Worm (Caenorhabditis elegans): Measurements from ENCODE around the gene cki-2.
A peak's percentile ranks its signal among the peaks of the same experiment; 100 is the strongest.

cki-2 gene

DNA sequence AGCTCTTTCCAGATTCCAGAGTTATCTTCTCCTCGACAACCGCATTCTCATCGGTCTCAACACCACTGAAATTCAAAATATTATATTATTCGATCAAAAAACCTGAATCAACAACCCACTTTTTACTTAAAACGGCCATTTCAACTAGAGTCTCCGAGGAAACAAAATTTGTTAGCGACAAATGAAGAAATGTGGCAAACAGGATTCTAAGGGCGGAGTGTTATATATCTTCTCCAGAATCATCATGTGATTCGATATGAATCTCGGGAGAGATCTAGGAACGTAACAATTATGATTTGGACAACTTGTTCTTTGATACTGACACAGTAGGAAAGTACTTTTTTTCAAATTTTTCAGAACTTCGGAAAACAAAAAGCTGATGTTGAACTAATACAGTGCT is 40.1 kb upstream of the cki-2 start:
- TF ChIP-seq elt-3 (tag; optimal IDR thresholded peaks at IDR 0.05) (no peak), elt-1 (tag; optimal IDR thresholded peaks at IDR 0.05; ENCODE audit: borderline replicate concordance, insufficient read depth) (peak; percentile 63), pha-4 (tag; optimal IDR thresholded peaks at IDR 0.05) (no peak), bed-3 (GFP tag; optimal IDR thresholded peaks at IDR 0.05) (no peak), lsy-2 (tag; optimal IDR thresholded peaks at IDR 0.05) (no peak)

DNA sequence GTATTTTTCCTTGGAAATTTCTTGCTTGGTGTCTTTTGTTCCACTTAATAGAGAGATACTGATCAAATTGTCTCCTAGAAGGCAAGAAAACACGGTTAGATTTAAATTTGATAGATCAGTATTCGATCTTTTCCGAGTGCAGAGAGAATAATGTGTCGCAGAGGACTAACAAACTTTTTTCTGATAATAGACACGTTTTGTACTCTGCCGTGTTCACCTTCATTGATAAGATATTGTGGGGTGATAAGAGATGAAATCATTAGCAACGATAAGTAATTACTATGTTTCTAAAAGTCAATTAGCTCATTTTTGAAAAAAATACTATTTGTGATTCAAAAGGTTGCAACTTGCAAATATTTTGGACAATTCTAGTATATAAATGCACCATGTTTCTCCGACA is 39.6 kb upstream of the cki-2 start:
- no peak for TF ChIP-seq zip-8 (tag; optimal IDR thresholded peaks at IDR 0.05)
- TF ChIP-seq lin-32 (GFP tag; optimal IDR thresholded peaks at IDR 0.05): no peak
- no peak for TF ChIP-seq bed-3 (GFP tag; optimal IDR thresholded peaks at IDR 0.05)
- TF ChIP-seq lin-13 (tag; optimal IDR thresholded peaks at IDR 0.05): no peak
- TF ChIP-seq nhr-76 (tag; optimal IDR thresholded peaks at IDR 0.05): no peak
- TF ChIP-seq nhr-2 (tag; optimal IDR thresholded peaks at IDR 0.05): no peak
- TF ChIP-seq sem-2 (GFP tag; optimal IDR thresholded peaks at IDR 0.05): no peak
- peak; percentile 39 for TF ChIP-seq elt-3 (tag; optimal IDR thresholded peaks at IDR 0.05)
- peak; percentile 13 for TF ChIP-seq elt-1 (tag; optimal IDR thresholded peaks at IDR 0.05; ENCODE audit: borderline replicate concordance, insufficient read depth)
- no peak for TF ChIP-seq snpc-4 (tag; optimal IDR thresholded peaks at IDR 0.05)
- no peak for TF ChIP-seq mab-5 (tag; optimal IDR thresholded peaks at IDR 0.05)
- no peak for TF ChIP-seq tbx-8 (GFP tag; optimal IDR thresholded peaks at IDR 0.05)

DNA sequence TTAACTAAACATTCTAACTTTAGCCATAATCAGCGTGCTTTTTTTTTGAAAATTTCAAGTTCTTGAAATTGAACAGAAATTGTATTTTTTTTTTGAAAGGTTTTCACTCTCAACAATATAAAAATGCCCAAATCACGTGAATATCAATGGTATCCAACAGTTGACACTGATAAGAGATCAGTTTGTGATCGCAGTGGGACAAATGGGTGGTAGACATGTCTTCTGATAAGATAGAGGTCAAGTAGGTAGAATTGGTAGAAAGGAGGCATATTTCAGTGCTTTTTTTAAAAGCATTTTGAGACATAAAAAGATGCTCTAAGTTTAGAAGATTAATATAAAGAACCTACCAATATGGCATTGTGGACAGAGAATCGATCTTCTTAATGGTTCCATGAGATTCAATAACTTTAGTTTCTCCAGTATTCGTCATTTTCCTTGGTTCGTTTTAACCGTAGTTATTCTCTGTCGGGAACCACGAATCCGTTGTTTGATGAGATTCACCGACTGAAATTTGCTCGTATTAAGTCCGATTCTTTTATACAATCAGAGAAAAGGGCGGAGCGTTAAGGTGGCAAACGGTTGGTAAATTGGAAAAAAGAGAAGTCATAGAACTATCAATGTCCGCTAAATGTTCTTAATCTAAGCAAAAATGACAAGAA is 38.9 kb upstream of the cki-2 start, which contains the start of gene mthf-1:
mthf-1 (minus strand) TSS at position 504 of the 659 bp plus-strand sequence.
- TF ChIP-seq nhr-76 (tag; optimal IDR thresholded peaks at IDR 0.05): no peak
- TF ChIP-seq elt-1 (tag; optimal IDR thresholded peaks at IDR 0.05; ENCODE audit: borderline replicate concordance, insufficient read depth): peak; percentile 7
- no peak for TF ChIP-seq snpc-4 (tag; optimal IDR thresholded peaks at IDR 0.05)

DNA sequence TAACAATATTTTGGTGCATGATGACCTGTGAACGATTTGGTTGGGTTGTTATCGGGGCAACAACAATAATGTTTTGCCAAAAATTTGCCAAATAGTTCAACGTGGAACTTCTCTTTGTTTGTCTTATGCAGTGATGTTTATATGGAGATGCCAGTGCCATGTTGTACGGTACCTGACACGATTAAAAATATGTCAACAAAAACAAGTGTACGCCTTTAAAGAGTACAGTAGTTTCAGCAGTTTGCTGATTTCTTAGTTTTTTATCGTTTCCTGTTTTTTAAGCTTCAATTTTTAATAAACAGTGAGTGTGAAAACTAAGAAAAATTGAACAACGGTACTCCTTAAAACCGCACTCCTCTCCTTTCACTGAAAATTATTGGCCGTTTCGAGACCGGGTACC is 38.0 kb upstream of the cki-2 start:
- TF ChIP-seq drap-1 (GFP tag; optimal IDR thresholded peaks at IDR 0.05): no peak
- TF ChIP-seq cnd-1 (tag; optimal IDR thresholded peaks at IDR 0.05): no peak

DNA sequence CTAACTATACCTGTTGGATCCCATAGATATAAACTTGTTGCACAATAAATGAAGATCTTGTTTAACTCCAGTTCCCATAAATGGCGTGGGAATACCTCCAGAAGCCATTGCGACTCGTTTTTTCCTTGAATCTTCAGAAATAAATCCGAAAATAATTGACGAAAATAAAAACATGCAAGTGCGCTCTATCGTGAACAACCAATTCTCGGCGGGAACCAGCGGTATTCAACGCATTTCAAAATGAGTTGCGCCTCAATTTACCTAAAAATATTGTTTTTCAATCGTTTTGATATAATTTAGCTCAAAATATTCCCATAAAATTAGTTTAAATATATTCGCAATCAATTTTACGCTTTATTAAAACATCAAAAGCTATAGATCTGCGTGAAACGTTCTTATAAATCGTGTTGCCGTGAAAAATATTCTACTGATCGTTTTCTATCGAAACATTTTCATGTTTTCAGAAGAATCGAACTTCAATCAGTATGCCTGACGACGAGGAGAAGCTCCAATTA is 35.1 kb upstream of the cki-2 start, which contains the start of the genes snpc-1.1 and spdl-1:
snpc-1.1 (minus strand) TSS at position 200 of the 515 bp plus-strand sequence.
spdl-1 (plus strand) TSS at position 465 of the 515 bp plus-strand sequence.
- peak; percentile 58 for TF ChIP-seq mep-1 (tag; optimal IDR thresholded peaks at IDR 0.05)
- no peak for TF ChIP-seq ceh-43 (GFP tag; optimal IDR thresholded peaks at IDR 0.05)
- TF ChIP-seq lsy-2 (tag; optimal IDR thresholded peaks at IDR 0.05): peak; percentile 41
- TF ChIP-seq ceh-39 (tag; optimal IDR thresholded peaks at IDR 0.05): peak; percentile 37

DNA sequence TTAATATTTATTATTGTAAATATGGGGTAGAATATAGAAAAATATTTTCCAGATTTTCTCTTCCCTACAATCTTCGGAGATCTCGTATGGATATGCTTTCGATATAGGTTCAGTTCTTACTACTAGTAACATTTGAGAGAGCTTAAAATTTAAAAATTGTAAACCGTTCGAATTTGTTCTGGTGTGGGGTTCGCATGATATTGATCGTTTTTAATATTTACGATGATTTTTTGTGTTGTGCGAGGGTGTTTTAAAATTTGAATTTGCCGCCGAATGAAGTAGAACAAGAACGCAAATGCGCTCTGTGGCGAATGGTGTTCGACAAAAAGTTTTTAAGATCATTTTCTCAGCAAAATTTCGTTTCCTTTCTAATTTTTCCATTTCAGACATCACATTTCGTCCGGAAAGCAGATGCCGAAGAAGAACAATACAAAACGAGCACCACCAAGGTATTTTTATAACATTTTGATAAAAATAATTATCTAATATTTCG is 32.8 kb upstream of the cki-2 start, which contains the start of gene skr-17:
skr-17 (plus strand) TSS at position 51 of the 493 bp plus-strand sequence.
- TF ChIP-seq lsy-2 (tag; optimal IDR thresholded peaks at IDR 0.05) (no peak), ceh-39 (tag; optimal IDR thresholded peaks at IDR 0.05) (no peak), ceh-83 (GFP tag; optimal IDR thresholded peaks at IDR 0.05) (no peak), nhr-2 (tag; optimal IDR thresholded peaks at IDR 0.05) (no peak)

DNA sequence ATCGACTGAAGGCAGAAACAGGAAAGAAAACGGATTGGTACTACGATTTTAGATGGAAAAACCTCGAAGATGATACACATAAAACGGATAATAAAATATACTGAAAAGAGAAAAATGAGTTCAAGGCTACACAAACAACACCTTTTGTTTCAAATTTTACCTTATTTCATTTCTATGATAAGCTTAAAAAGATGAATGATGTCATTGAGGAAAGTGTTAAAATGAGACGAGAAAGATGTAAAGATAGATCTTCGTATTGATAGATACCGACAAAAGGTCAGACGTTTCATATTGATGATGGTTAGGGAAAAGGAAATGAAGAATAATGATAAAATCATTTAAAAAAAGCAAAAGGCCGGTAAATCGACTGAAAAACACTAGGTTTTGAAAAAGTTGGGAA is 26.7 kb upstream of the cki-2 start:
- no peak for TF ChIP-seq zip-8 (tag; optimal IDR thresholded peaks at IDR 0.05)
- peak; percentile 26 for TF ChIP-seq elt-1 (tag; optimal IDR thresholded peaks at IDR 0.05; ENCODE audit: borderline replicate concordance, insufficient read depth)

DNA sequence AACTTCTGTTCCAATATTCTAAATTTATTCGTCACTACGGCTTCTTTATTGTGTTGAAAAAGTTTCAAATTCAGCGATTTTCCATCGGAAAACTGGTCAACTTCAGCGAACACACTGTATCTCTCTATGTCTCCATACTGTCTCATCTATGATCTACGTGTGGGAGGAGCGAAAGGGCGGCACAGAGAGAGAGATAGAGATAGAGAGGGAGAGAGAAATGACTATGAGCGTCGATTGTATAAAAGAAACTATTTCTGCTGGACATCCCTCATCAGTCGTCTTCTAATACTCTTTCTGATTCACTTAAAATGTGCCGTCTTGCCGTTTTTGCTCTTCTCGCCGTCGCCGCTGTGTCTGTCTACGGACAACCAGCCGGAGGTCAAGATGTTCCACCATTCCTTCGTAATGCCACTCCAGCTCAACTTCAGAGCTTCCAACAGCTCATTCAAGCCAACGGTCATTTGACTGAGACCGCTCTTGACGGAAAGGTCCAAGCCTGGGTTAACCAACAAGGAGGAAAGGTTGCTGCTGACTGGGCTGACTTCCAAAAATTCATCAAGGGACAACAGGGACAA is 25.9 kb upstream of the cki-2 start, which contains the start of gene srlf-1:
srlf-1 (plus strand) TSS at position 268 of the 575 bp plus-strand sequence.
- no peak for TF ChIP-seq mep-1 (tag; optimal IDR thresholded peaks at IDR 0.05)
- no peak for TF ChIP-seq elt-1 (tag; optimal IDR thresholded peaks at IDR 0.05; ENCODE audit: borderline replicate concordance, insufficient read depth)
- TF ChIP-seq elt-3 (tag; optimal IDR thresholded peaks at IDR 0.05): no peak
- no peak for TF ChIP-seq unc-39 (tag; optimal IDR thresholded peaks at IDR 0.05)
- no peak for TF ChIP-seq tbx-8 (GFP tag; optimal IDR thresholded peaks at IDR 0.05)
- no peak for TF ChIP-seq unc-120 (tag; optimal IDR thresholded peaks at IDR 0.05; ENCODE audit: poor library complexity, severe bottlenecking)
- TF ChIP-seq ham-2 (GFP tag; optimal IDR thresholded peaks at IDR 0.05): no peak
- no peak for TF ChIP-seq sptf-1 (tag; optimal IDR thresholded peaks at IDR 0.05)
- TF ChIP-seq mls-2 (tag; optimal IDR thresholded peaks at IDR 0.05): no peak
- no peak for TF ChIP-seq pha-4 (tag; optimal IDR thresholded peaks at IDR 0.05)
- TF ChIP-seq M03D4.4 (tag; optimal IDR thresholded peaks at IDR 0.05): no peak
- TF ChIP-seq ceh-43 (GFP tag; optimal IDR thresholded peaks at IDR 0.05): no peak
- TF ChIP-seq mab-5 (tag; optimal IDR thresholded peaks at IDR 0.05): no peak
- no peak for TF ChIP-seq cnd-1 (tag; optimal IDR thresholded peaks at IDR 0.05)
- no peak for TF ChIP-seq ztf-11 (tag; optimal IDR thresholded peaks at IDR 0.05)

Measured in whole organism, mixed stage, embryonic.